Worm (Caenorhabditis elegans): ENCODE data around the gene nfki-1.

DNA sequence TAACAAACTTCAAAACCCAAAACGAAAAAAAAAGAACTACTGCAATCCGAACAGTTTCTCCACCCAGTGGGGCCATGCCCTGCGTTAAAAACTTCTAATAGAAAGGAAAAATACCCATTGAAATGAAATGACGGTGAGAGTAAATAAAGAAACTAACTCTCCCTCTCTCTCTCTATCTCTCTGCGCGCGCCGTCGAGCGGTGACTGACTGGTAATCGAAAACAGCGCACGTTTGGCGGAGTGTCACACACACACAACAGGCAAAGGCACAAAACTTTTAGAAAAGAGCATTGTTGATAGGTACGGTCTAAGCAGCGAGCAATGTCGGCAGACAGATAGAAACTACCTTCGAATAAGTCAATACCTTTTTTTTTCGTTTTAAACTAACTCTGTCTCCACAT lies 21.5 kb downstream of the nfki-1 start:
- TF ChIP-seq ces-1 (GFP tag; optimal IDR thresholded peaks at IDR 0.05) (no peak), drap-1 (GFP tag; optimal IDR thresholded peaks at IDR 0.05) (no peak), ham-2 (GFP tag; optimal IDR thresholded peaks at IDR 0.05) (no peak), bed-3 (GFP tag; optimal IDR thresholded peaks at IDR 0.05) (no peak), elt-1 (tag; optimal IDR thresholded peaks at IDR 0.05; ENCODE audit: borderline replicate concordance, insufficient read depth) (no peak), mep-1 (tag; optimal IDR thresholded peaks at IDR 0.05) (no peak), nhr-28 (tag; optimal IDR thresholded peaks at IDR 0.05) (no peak), elt-3 (tag; optimal IDR thresholded peaks at IDR 0.05) (no peak), unc-120 (tag; optimal IDR thresholded peaks at IDR 0.05; ENCODE audit: poor library complexity, severe bottlenecking) (no peak), lin-13 (tag; optimal IDR thresholded peaks at IDR 0.05) (no peak), nhr-76 (tag; optimal IDR thresholded peaks at IDR 0.05) (no peak), nhr-237 (tag; optimal IDR thresholded peaks at IDR 0.05) (no peak)

Data from whole organism, mixed stage, embryonic.